Worm (Caenorhabditis elegans): ENCODE measurements around the gene unc-115.

ce11 chrX:10154317-10154942, 7.7 kb downstream of the unc-115 start, which contains the start of gene F09B9.5:
- TF ChIP-seq snpc-4 (tag; optimal IDR thresholded peaks at IDR 0.05) (no peak), nhr-28 (tag; optimal IDR thresholded peaks at IDR 0.05) (no peak), blmp-1 (tag; optimal IDR thresholded peaks at IDR 0.05) (no peak), pha-4 (tag; optimal IDR thresholded peaks at IDR 0.05) (no peak)
